Fruit fly (Drosophila melanogaster) whole organism, prepupa: ENCODE data around the gene prt.

Experiments used
- Blimp-1 ChIP-seq: fragments of 200-800 bp; sonication (Bioruptor generic); optimal IDR thresholded peaks from 3 replicates; lab custom pipeline; 2017; ENCODE audit warnings: missing biosample characterization, missing genetic modification characterization, mild to moderate bottlenecking, moderate library complexity, missing genetic modification reagents
- CG10669 ChIP-seq: fragments of 200-800 bp; sonication (Bioruptor generic); optimal IDR thresholded peaks from 3 replicates; lab custom pipeline; 2018; ENCODE audit warnings: missing biosample characterization, mild to moderate bottlenecking, missing genetic modification characterization, moderate library complexity
- CG1621 ChIP-seq: fragments of 200-800 bp; sonication (Bioruptor generic); optimal IDR thresholded peaks from 3 replicates; lab custom pipeline; 2018; ENCODE audit warnings: missing biosample characterization, mild to moderate bottlenecking, missing genetic modification characterization
- CG16779 ChIP-seq: fragments of 200-800 bp; sonication (Bioruptor generic); optimal IDR thresholded peaks from 3 replicates; lab custom pipeline; 2017; ENCODE audit warnings: missing biosample characterization, mild to moderate bottlenecking, missing genetic modification characterization
- CG3032 ChIP-seq: fragments of 200-800 bp; optimal IDR thresholded peaks from 2 replicates; lab custom pipeline; 2019; ENCODE audit warnings: missing biosample characterization, mild to moderate bottlenecking, missing genetic modification characterization, moderate library complexity
- CG31627 ChIP-seq: fragments of 200-800 bp; sonication (Bioruptor generic); optimal IDR thresholded peaks from 3 replicates; lab custom pipeline; 2016; ENCODE audit warnings: missing biosample characterization, missing genetic modification characterization
- CG32006 ChIP-seq: fragments of 200-800 bp; sonication (Bioruptor generic); optimal IDR thresholded peaks from 3 replicates; lab custom pipeline; 2017; ENCODE audit warnings: missing biosample characterization, mild to moderate bottlenecking, missing genetic modification characterization
- CG34406 ChIP-seq: fragments of 200-800 bp; sonication (Bioruptor generic); optimal IDR thresholded peaks from 3 replicates; lab custom pipeline; 2016; ENCODE audit warnings: missing biosample characterization, missing genetic modification characterization
- CG3919 ChIP-seq: fragments of 200-800 bp; sonication (Bioruptor generic); optimal IDR thresholded peaks from 3 replicates; lab custom pipeline; 2016; ENCODE audit warnings: missing biosample characterization, missing genetic modification characterization
- CG4318 ChIP-seq: fragments of 200-800 bp; sonication (Bioruptor generic); optimal IDR thresholded peaks from 3 replicates; lab custom pipeline; 2017; ENCODE audit warnings: missing biosample characterization, mild to moderate bottlenecking, missing genetic modification characterization
- CG6163 ChIP-seq: fragments of 200-800 bp; sonication (Bioruptor generic); IDR thresholded peaks from 3 replicates; pipeline ENCODE4 v1.3.6; 2022; ENCODE audit warnings: missing biosample characterization, missing genetic modification characterization
- CG6792 ChIP-seq: fragments of 200-800 bp; sonication (Bioruptor generic); optimal IDR thresholded peaks from 3 replicates; lab custom pipeline; 2016; ENCODE audit warnings: missing biosample characterization, missing genetic modification characterization
- CG7368 ChIP-seq: fragments of 200-800 bp; sonication (Bioruptor generic); optimal IDR thresholded peaks from 3 replicates; lab custom pipeline; 2016; ENCODE audit warnings: missing biosample characterization, missing genetic modification characterization
- CG8119 ChIP-seq: fragments of 200-800 bp; sonication (Bioruptor generic); IDR thresholded peaks from 3 replicates; pipeline ENCODE4 v1.3.6; 2022; ENCODE audit warnings: missing biosample characterization, missing genetic modification characterization
- CG8319 ChIP-seq: fragments of 200-800 bp; sonication (Bioruptor generic); optimal IDR thresholded peaks from 3 replicates; lab custom pipeline; 2016; ENCODE audit warnings: missing biosample characterization, missing genetic modification characterization
- CG8632 ChIP-seq: fragments of 200-800 bp; sonication (Bioruptor generic); optimal IDR thresholded peaks from 3 replicates; lab custom pipeline; 2016; ENCODE audit warnings: missing biosample characterization, missing genetic modification characterization
- CG9139 ChIP-seq: fragments of 200-800 bp; sonication (Bioruptor generic); optimal IDR thresholded peaks from 3 replicates; lab custom pipeline; 2017; ENCODE audit warnings: missing biosample characterization, mild to moderate bottlenecking, missing genetic modification characterization
- Eip75B ChIP-seq: fragments of 200-800 bp; sonication (Bioruptor generic); optimal IDR thresholded peaks from 3 replicates; lab custom pipeline; 2016; ENCODE audit warnings: missing biosample characterization, missing genetic modification characterization
- Eip78C ChIP-seq: fragments of 200-800 bp; sonication (Bioruptor generic); peaks from one replicate; lab custom pipeline; 2016; ENCODE audit warnings: missing biosample characterization, missing genetic modification characterization
- Eip93F ChIP-seq: fragments of 200-800 bp; sonication (Bioruptor generic); optimal IDR thresholded peaks from 2 replicates; lab custom pipeline; 2016; ENCODE audit warnings: missing biosample characterization, mild to moderate bottlenecking, missing genetic modification characterization
- Ets96B ChIP-seq: fragments of 200-800 bp; optimal IDR thresholded peaks from 2 replicates; lab custom pipeline; 2019; ENCODE audit warnings: missing biosample characterization, mild to moderate bottlenecking, missing genetic modification characterization, moderate library complexity
- Hr39 ChIP-seq: fragments of 200-800 bp; sonication (Bioruptor generic); optimal IDR thresholded peaks from 2 replicates; lab custom pipeline; 2016; ENCODE audit warnings: missing biosample characterization, missing genetic modification characterization
- Hr4 ChIP-seq: fragments of 200-800 bp; sonication (Bioruptor generic); optimal IDR thresholded peaks from 3 replicates; lab custom pipeline; 2016; ENCODE audit warnings: missing biosample characterization, missing genetic modification characterization
- OdsH ChIP-seq: fragments of 200-800 bp; sonication (Bioruptor generic); optimal IDR thresholded peaks from 3 replicates; lab custom pipeline; 2016; ENCODE audit warnings: missing biosample characterization, missing genetic modification characterization
- Smox ChIP-seq: fragments of 200-800 bp; sonication (Bioruptor generic); optimal IDR thresholded peaks from 3 replicates; lab custom pipeline; 2016; ENCODE audit warnings: missing biosample characterization, missing genetic modification characterization
- Sox102F ChIP-seq: fragments of 200-800 bp; sonication (Bioruptor generic); optimal IDR thresholded peaks from 2 replicates; lab custom pipeline; 2016; ENCODE audit warnings: missing biosample characterization, mild to moderate bottlenecking, missing genetic modification characterization
- Sox14 ChIP-seq: fragments of 200-800 bp; sonication (Bioruptor generic); optimal IDR thresholded peaks from 3 replicates; lab custom pipeline; 2016; ENCODE audit warnings: missing biosample characterization, missing genetic modification characterization
- Sox15 ChIP-seq: fragments of 200-800 bp; sonication (Bioruptor generic); optimal IDR thresholded peaks from 3 replicates; lab custom pipeline; 2016; ENCODE audit warnings: missing biosample characterization, missing genetic modification characterization
- acj6 ChIP-seq: fragments of 200-800 bp; sonication (Bioruptor generic); optimal IDR thresholded peaks from 3 replicates; lab custom pipeline; 2016; ENCODE audit warnings: missing biosample characterization, missing genetic modification characterization
- dsx ChIP-seq: fragments of 200-800 bp; optimal IDR thresholded peaks from 3 replicates; lab custom pipeline; 2019; ENCODE audit warnings: missing biosample characterization, mild to moderate bottlenecking, missing genetic modification characterization, moderate library complexity; ENCODE audit not compliant: poor library complexity, severe bottlenecking
- esn ChIP-seq: fragments of 200-800 bp; sonication (Bioruptor generic); optimal IDR thresholded peaks from 2 replicates; lab custom pipeline; 2016; ENCODE audit warnings: missing biosample characterization, mild to moderate bottlenecking, missing genetic modification characterization, moderate library complexity
- fd59A ChIP-seq: fragments of 200-800 bp; sonication (Bioruptor generic); optimal IDR thresholded peaks from 2 replicates; lab custom pipeline; 2017; ENCODE audit warnings: missing biosample characterization, mild to moderate bottlenecking, missing genetic modification characterization, missing genetic modification reagents
- fd85E ChIP-seq: fragments of 200-800 bp; sonication (Bioruptor generic); optimal IDR thresholded peaks from 3 replicates; lab custom pipeline; 2016; ENCODE audit warnings: missing biosample characterization, missing genetic modification characterization
- fkh ChIP-seq: fragments of 200-800 bp; sonication (Bioruptor generic); optimal IDR thresholded peaks from 3 replicates; lab custom pipeline; 2017; ENCODE audit warnings: missing biosample characterization, mild to moderate bottlenecking, missing genetic modification characterization, moderate library complexity
- lz ChIP-seq: fragments of 200-800 bp; sonication (Bioruptor generic); optimal IDR thresholded peaks from 3 replicates; lab custom pipeline; 2016; ENCODE audit warnings: missing biosample characterization, missing genetic modification characterization
- pdm3 ChIP-seq: fragments of 200-800 bp; sonication (Bioruptor generic); optimal IDR thresholded peaks from 3 replicates; lab custom pipeline; 2016; ENCODE audit warnings: missing biosample characterization, missing genetic modification characterization
- svp ChIP-seq: fragments of 200-800 bp; sonication (Bioruptor generic); peaks from one replicate; lab custom pipeline; 2016; ENCODE audit warnings: missing biosample characterization, missing genetic modification characterization
- topi ChIP-seq: fragments of 200-800 bp; sonication (Bioruptor generic); optimal IDR thresholded peaks from 3 replicates; lab custom pipeline; 2016; ENCODE audit warnings: missing biosample characterization, missing genetic modification characterization
- vri ChIP-seq: fragments of 200-800 bp; sonication (Bioruptor generic); optimal IDR thresholded peaks from 3 replicates; lab custom pipeline; 2016; ENCODE audit warnings: missing biosample characterization, mild to moderate bottlenecking, missing genetic modification characterization

Gene prt

dm6 chr3R:23669401-23670216 is 29.2 kb downstream of the prt start, which contains the start of gene CG31145 (continued):
- peak; percentile 98 for TF ChIP-seq fkh (GFP tag; lab: Kevin White, UChicago)
- TF ChIP-seq CG4318 (GFP tag; lab: Kevin White, UChicago): peak; percentile 100
- peak; percentile 98 for TF ChIP-seq Eip93F (GFP tag; lab: Kevin White, UChicago)
- peak; percentile 100 for TF ChIP-seq CG31627 (GFP tag; lab: Kevin White, UChicago)
- TF ChIP-seq fd59A: peak; percentile 99
- TF ChIP-seq Hr39 (GFP tag; lab: Kevin White, UChicago): peak; percentile 100
- TF ChIP-seq acj6 (GFP tag; lab: Kevin White, UChicago): peak; percentile 100
- TF ChIP-seq CG34406 (GFP tag; lab: Kevin White, UChicago): peak; percentile 100
- peak; percentile 99 for TF ChIP-seq CG9139
- TF ChIP-seq Sox15: peak; percentile 100

dm6 chr3R:23668583-23668982 is 30.2 kb downstream of the prt start:
- TF ChIP-seq CG8119 (no peak), CG6792 (GFP tag; lab: Kevin White, UChicago) (no peak), Sox15 (no peak), fd85E (no peak), CG8319 (GFP tag; lab: Kevin White, UChicago) (no peak), CG3919 (GFP tag; lab: Kevin White, UChicago) (no peak), acj6 (GFP tag; lab: Kevin White, UChicago) (no peak), vri (GFP tag; lab: Kevin White, UChicago) (peak; percentile 13), svp (GFP tag; lab: Kevin White, UChicago) (peak; percentile 32), CG16779 (tag; lab: Kevin White, UChicago) (no peak)

- TF ChIP-seq Sox102F (GFP tag; lab: Kevin White, UChicago): no peak
- peak; percentile 26 for TF ChIP-seq Hr4 (GFP tag; lab: Kevin White, UChicago)
- TF ChIP-seq Eip75B (GFP tag; lab: Kevin White, UChicago): no peak
- TF ChIP-seq Ets96B (tag; lab: Kevin White, UChicago): no peak
- TF ChIP-seq topi: peak; percentile 16
- TF ChIP-seq CG32006 (GFP tag; lab: Kevin White, UChicago): peak; percentile 49
- no peak for TF ChIP-seq CG6163 (GFP tag; lab: Robert Waterston, UW)
- no peak for TF ChIP-seq dsx (GFP tag; lab: Kevin White, UChicago)
- TF ChIP-seq svp (GFP tag; lab: Kevin White, UChicago): peak; percentile 85
- TF ChIP-seq Eip78C (GFP tag; lab: Kevin White, UChicago): peak; percentile 74
- no peak for TF ChIP-seq CG8319 (GFP tag; lab: Kevin White, UChicago)
- no peak for TF ChIP-seq CG10669 (GFP tag; lab: Kevin White, UChicago)
- TF ChIP-seq CG4318 (GFP tag; lab: Kevin White, UChicago): no peak
- TF ChIP-seq CG7368: no peak
- no peak for TF ChIP-seq CG3032
- TF ChIP-seq Smox (GFP tag; lab: Kevin White, UChicago): no peak
- no peak for TF ChIP-seq CG6792 (GFP tag; lab: Kevin White, UChicago)
- TF ChIP-seq OdsH (GFP tag; lab: Kevin White, UChicago): no peak
- TF ChIP-seq pdm3 (GFP tag; lab: Kevin White, UChicago): peak; percentile 6
- TF ChIP-seq CG8632 (GFP tag; lab: Kevin White, UChicago): no peak
- TF ChIP-seq Sox14 (GFP tag; lab: Kevin White, UChicago): no peak
- TF ChIP-seq Sox15: no peak
- no peak for TF ChIP-seq CG1621 (tag; lab: Kevin White, UChicago)
- no peak for TF ChIP-seq CG31627 (GFP tag; lab: Kevin White, UChicago)
- no peak for TF ChIP-seq Blimp-1 (GFP tag; lab: Kevin White, UChicago)
- no peak for TF ChIP-seq CG34406 (GFP tag; lab: Kevin White, UChicago)
- TF ChIP-seq esn (GFP tag; lab: Kevin White, UChicago): peak; percentile 5
- no peak for TF ChIP-seq CG3919 (GFP tag; lab: Kevin White, UChicago)
- no peak for TF ChIP-seq lz
These were observed 31.4 kb downstream of the prt start for dm6 chr3R:23667451-23667850.
